Worm (Caenorhabditis elegans) whole organism, young adult: ENCODE measurements around the gene aex-3.

Experiments used
- F33H1.4 ChIP-seq: fragments of 200-800 bp; sonication (Bioruptor generic); IDR thresholded peaks from 2 replicates; pipeline ENCODE4 v1.3.6; 2022; ENCODE audit warnings: missing genetic modification reagents, missing genetic modification characterization, missing compliant biosample characterization
- aptf-2 ChIP-seq: fragments of 200-800 bp; sonication (Bioruptor generic); conservative IDR thresholded peaks from 2 replicates; pipeline ENCODE4 v1.3.6; 2022; ENCODE audit warnings: missing genetic modification reagents, missing genetic modification characterization, missing compliant biosample characterization
- aptf-3 ChIP-seq: fragments of 200-800 bp; sonication (Bioruptor generic); IDR thresholded peaks from 2 replicates; pipeline ENCODE4 v1.3.6; 2022; ENCODE audit warnings: missing genetic modification characterization, missing compliant biosample characterization
- bed-2 ChIP-seq: fragments of 200-800 bp; sonication (Bioruptor generic); IDR thresholded peaks from 2 replicates; pipeline ENCODE4 v1.3.6; 2022; ENCODE audit warnings: missing genetic modification reagents, missing genetic modification characterization, missing compliant biosample characterization
- cebp-1 ChIP-seq, 2 experiments: fragments of 200-800 bp in 1 of 2; sonication (Bioruptor generic) in 1 of 2; sonication (generic microtip) in 1 of 2; IDR thresholded peaks in 1 of 2; optimal IDR thresholded peaks in 1 of 2; 2 replicates each; pipeline versions ENCODE4 v1.3.6 to Lab custom; 2017 to 2022; ENCODE audit warnings: missing compliant biosample characterization in 2 of 2, missing genetic modification characterization in 2 of 2, mild to moderate bottlenecking in 1 of 2, missing genetic modification reagents in 1 of 2, moderate library complexity in 1 of 2
- efl-1 ChIP-seq: fragments of 150-350 bp; optimal IDR thresholded peaks from 2 replicates; lab custom pipeline; 2014; ENCODE audit warnings: missing biosample characterization, missing genetic modification reagents, missing genetic modification characterization
- him-1 ChIP-seq: sonication (generic microtip); optimal IDR thresholded peaks from 2 replicates; lab custom pipeline; 2016; ENCODE audit warnings: missing genotype, missing genetic modification reagents, missing genetic modification characterization, missing compliant biosample characterization
- lin-54 ChIP-seq: fragments of 200-800 bp; sonication (Bioruptor generic); optimal IDR thresholded peaks from 2 replicates; lab custom pipeline; 2018; ENCODE audit warnings: mild to moderate bottlenecking, missing genetic modification characterization, missing compliant biosample characterization
- pbrm-1 ChIP-seq: fragments of 200-800 bp; sonication (Bioruptor generic); IDR thresholded peaks from 2 replicates; pipeline ENCODE4 v1.3.6; 2022; ENCODE audit warnings: missing genetic modification reagents, missing genetic modification characterization, missing compliant biosample characterization
- sea-2 ChIP-seq: fragments of 200-800 bp; sonication (Bioruptor generic); IDR thresholded peaks from 2 replicates; pipeline ENCODE4 v1.3.6; 2022; ENCODE audit warnings: missing genetic modification characterization, missing compliant biosample characterization
- snpc-4 ChIP-seq, 5 experiments: fragments of 150-350 bp in 1 of 5; sonication (generic microtip) in 4 of 5; optimal IDR thresholded peaks; 2 replicates each; lab custom pipeline; 2014 to 2018; ENCODE audit warnings: missing genetic modification characterization in 5 of 5, missing biosample characterization in 3 of 5, antibody characterized with exemption in 2 of 5, mild to moderate bottlenecking in 2 of 5, missing compliant biosample characterization in 2 of 5, missing genotype in 2 of 5, moderate library complexity in 2 of 5, missing genetic modification reagents in 1 of 5
- tbp1 ChIP-seq: fragments of 200-800 bp; sonication (Bioruptor generic); optimal IDR thresholded peaks from 2 replicates; lab custom pipeline; 2018; ENCODE audit warnings: mild to moderate bottlenecking, missing genetic modification characterization, missing compliant biosample characterization
- unc-62 ChIP-seq: fragments of 150-350 bp; optimal IDR thresholded peaks from 2 replicates; lab custom pipeline; 2014; ENCODE audit warnings: missing biosample characterization, missing genetic modification reagents, missing genetic modification characterization

DNA sequence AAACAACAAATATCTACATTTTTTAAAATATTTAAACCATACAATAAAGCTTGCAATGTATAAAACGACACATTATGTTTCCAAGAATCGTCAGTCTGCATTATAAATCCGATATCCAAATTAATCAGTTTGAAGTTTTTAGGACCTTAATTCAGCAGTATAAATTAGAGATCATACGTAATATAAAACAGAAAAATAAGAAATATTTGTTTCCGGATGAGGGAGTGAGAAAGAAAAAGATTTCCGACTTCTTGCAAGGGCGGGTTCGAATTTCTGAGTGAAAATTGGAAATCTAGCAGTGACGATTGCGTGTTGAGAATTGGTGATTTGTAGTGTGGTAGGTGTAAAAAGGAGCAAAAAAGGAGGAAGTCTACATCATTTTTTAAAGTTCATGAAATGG is 24.0 kb downstream of the aex-3 start, which contains the start of gene npr-19:
- TF ChIP-seq efl-1 (GFP tag; lab: Kevin White, UChicago) (no peak), aptf-2 (GFP tag; lab: Robert Waterston, UW) (no peak), him-1 (tag; lab: Kevin White, UChicago) (no peak), pbrm-1 (no peak), tbp1 (no peak), unc-62 (GFP tag; lab: Kevin White, UChicago) (no peak), sea-2 (GFP tag; lab: Robert Waterston, UW) (no peak), aptf-3 (GFP tag; lab: Robert Waterston, UW) (no peak), lin-54 (GFP tag; lab: Kevin White, UChicago) (no peak), F33H1.4 (no peak), bed-2 (GFP tag; lab: Robert Waterston, UW) (no peak), snpc-4 (GFP tag; optimal IDR thresholded peaks at IDR 0.05; lab: Kevin White, UChicago) (no peak), snpc-4 (tag; optimal IDR thresholded peaks at IDR 0.05; lab: Kevin White, UChicago) (no peak), cebp-1 (GFP tag; IDR thresholded peaks at IDR 0.05; lab: Robert Waterston, UW) (no peak), cebp-1 (tag; optimal IDR thresholded peaks at IDR 0.05; lab: Kevin White, UChicago) (no peak)
